Worm (Caenorhabditis elegans) whole organism, L4/young adult: ENCODE results near the gene C45G7.4.

Experiments
- W03F9.2 ChIP-seq: fragments of 150-350 bp; optimal IDR thresholded peaks from 2 replicates; lab custom pipeline; 2014; ENCODE audit warnings: missing biosample characterization, missing genetic modification characterization
- dao-5 ChIP-seq: sonication (generic microtip); optimal IDR thresholded peaks from 2 replicates; lab custom pipeline; 2016; ENCODE audit warnings: missing genotype, missing genetic modification characterization, moderate library complexity, missing compliant biosample characterization
- him-1 ChIP-seq: sonication (generic microtip); optimal IDR thresholded peaks from 2 replicates; lab custom pipeline; 2016; ENCODE audit warnings: missing genotype, missing genetic modification reagents, missing genetic modification characterization, missing compliant biosample characterization

C45G7.4 gene

ce11 chrIV:2432693-2433092 is at the start of gene C45G7.4:
Gene C45G7.4 (plus strand): TSS chrIV:2432993.
- no peak for TF ChIP-seq him-1
- no peak for TF ChIP-seq W03F9.2
- no peak for TF ChIP-seq dao-5 (tag; lab: Kevin White, UChicago)

ce11 chrIV:2383713-2384112 is 49.1 kb upstream of the C45G7.4 start, which contains the start of gene Y38F2AR.3:
Gene Y38F2AR.3 (plus strand): TSS chrIV:2384013.
- TF ChIP-seq W03F9.2: no peak
- TF ChIP-seq him-1: no peak
- TF ChIP-seq dao-5 (tag; lab: Kevin White, UChicago): no peak

ce11 chrIV:2387970-2388705 is 44.7 kb upstream of the C45G7.4 start, which contains the start of gene sec-61.B:
Gene sec-61.B (minus strand): TSS chrIV:2388675.
- TF ChIP-seq him-1: no peak
- peak; percentile 8 for TF ChIP-seq W03F9.2

- TF ChIP-seq dao-5 (tag; lab: Kevin White, UChicago) (peak; percentile 63), W03F9.2 (peak; percentile 93), him-1 (peak; percentile 58)
Measured at ce11 chrIV:2388949-2389495, 43.8 kb upstream of the C45G7.4 start, which contains the start of gene trap-3. Gene trap-3 (plus strand): TSS chrIV:2389445.

ce11 chrIV:2389745-2390144 is 43.0 kb upstream of the C45G7.4 start:
- TF ChIP-seq W03F9.2: no peak
- TF ChIP-seq dao-5 (tag; lab: Kevin White, UChicago): no peak
- no peak for TF ChIP-seq him-1

ce11 chrIV:2390251-2390672 is 42.5 kb upstream of the C45G7.4 start:
- no peak for TF ChIP-seq him-1
- no peak for TF ChIP-seq W03F9.2
- TF ChIP-seq dao-5 (tag; lab: Kevin White, UChicago): no peak

ce11 chrIV:2390804-2391203 is 42.0 kb upstream of the C45G7.4 start, which contains the start of gene eri-5:
Gene eri-5 (plus strand): TSS chrIV:2390821.
- TF ChIP-seq dao-5 (tag; lab: Kevin White, UChicago) (no peak), him-1 (no peak), W03F9.2 (no peak)

- no peak for TF ChIP-seq W03F9.2
- TF ChIP-seq him-1: no peak
- TF ChIP-seq dao-5 (tag; lab: Kevin White, UChicago): no peak
Measured at ce11 chrIV:2391809-2392208, 41.0 kb upstream of the C45G7.4 start.

- TF ChIP-seq dao-5 (tag; lab: Kevin White, UChicago) (no peak), W03F9.2 (no peak), him-1 (no peak)
Measured at ce11 chrIV:2393023-2393422, 39.8 kb upstream of the C45G7.4 start.

- TF ChIP-seq dao-5 (tag; lab: Kevin White, UChicago) (no peak), him-1 (no peak), W03F9.2 (no peak)
Measured at ce11 chrIV:2395997-2396396, 36.8 kb upstream of the C45G7.4 start.

- no peak for TF ChIP-seq dao-5 (tag; lab: Kevin White, UChicago)
- TF ChIP-seq him-1: no peak
- TF ChIP-seq W03F9.2: no peak
Measured at ce11 chrIV:2398317-2398716, 34.5 kb upstream of the C45G7.4 start.

ce11 chrIV:2399420-2399819 is 33.4 kb upstream of the C45G7.4 start, which contains the start of gene Y38F2AR.10:
Gene Y38F2AR.10 (minus strand): TSS chrIV:2399520.
- TF ChIP-seq W03F9.2 (no peak), him-1 (no peak), dao-5 (tag; lab: Kevin White, UChicago) (no peak)

- no peak for TF ChIP-seq W03F9.2
Measured at ce11 chrIV:2400651-2401050, 32.1 kb upstream of the C45G7.4 start.

- no peak for TF ChIP-seq dao-5 (tag; lab: Kevin White, UChicago)
- no peak for TF ChIP-seq him-1
- TF ChIP-seq W03F9.2: no peak
Measured at ce11 chrIV:2403374-2403773, 29.4 kb upstream of the C45G7.4 start.

ce11 chrIV:2407704-2408103 is 25.1 kb upstream of the C45G7.4 start:
- TF ChIP-seq him-1: no peak
- TF ChIP-seq dao-5 (tag; lab: Kevin White, UChicago): no peak
- TF ChIP-seq W03F9.2: no peak
